Worm (Caenorhabditis elegans) whole organism, L3 larva: ENCODE data around the gene cyp-34A8.

Source experiments
- aly-2 ChIP-seq: fragments of 150-350 bp; optimal IDR thresholded peaks from 2 replicates; lab custom pipeline; 2014; ENCODE audit warnings: missing biosample characterization, missing genetic modification characterization
- fos-1 ChIP-seq: fragments of 150-350 bp; optimal IDR thresholded peaks from 2 replicates; lab custom pipeline; 2014; ENCODE audit warnings: missing biosample characterization, missing genetic modification characterization
- mml-1 ChIP-seq: fragments of 150-350 bp; sonication (generic microtip); optimal IDR thresholded peaks from 3 replicates; lab custom pipeline; 2014; ENCODE audit warnings: missing biosample characterization, missing genetic modification characterization

ce11 chrV:3922547-3922946, 45.1 kb downstream of the cyp-34A8 start:
- TF ChIP-seq mml-1 (tag; lab: Kevin White, UChicago) (no peak), aly-2 (no peak), fos-1 (tag; lab: Kevin White, UChicago) (no peak)
